Fruit fly (Drosophila melanogaster) whole organism, pupa: ENCODE measurements around the gene CG7879.

Experiments
- CG10348 ChIP-seq: fragments of 200-800 bp; sonication (Bioruptor generic); IDR thresholded peaks from 2 replicates; pipeline ENCODE4 v1.3.6; 2022; ENCODE audit warnings: missing biosample characterization, missing genetic modification characterization
- CG12605 ChIP-seq: fragments of 200-800 bp; sonication (Bioruptor generic); IDR thresholded peaks from 2 replicates; pipeline ENCODE4 v1.3.6; 2022; ENCODE audit warnings: missing biosample characterization, missing genetic modification characterization
- CG13204 ChIP-seq: fragments of 200-800 bp; sonication (Bioruptor generic); optimal IDR thresholded peaks from 2 replicates; lab custom pipeline; 2018; ENCODE audit warnings: missing biosample characterization, mild to moderate bottlenecking, missing genetic modification characterization, moderate library complexity
- CG14655 ChIP-seq: fragments of 200-800 bp; sonication (Bioruptor generic); optimal IDR thresholded peaks from 3 replicates; lab custom pipeline; 2017; ENCODE audit warnings: mild to moderate bottlenecking, missing biosample characterization, missing genetic modification reagents, missing genetic modification characterization
- CG15710 ChIP-seq: fragments of 200-800 bp; sonication (Bioruptor generic); optimal IDR thresholded peaks from 2 replicates; lab custom pipeline; 2018; ENCODE audit warnings: missing biosample characterization, mild to moderate bottlenecking, missing genetic modification characterization, moderate library complexity
- CG17806 ChIP-seq: fragments of 200-800 bp; sonication (Bioruptor generic); optimal IDR thresholded peaks from 2 replicates; lab custom pipeline; 2018; ENCODE audit warnings: missing biosample characterization, mild to moderate bottlenecking, missing genetic modification characterization, moderate library complexity
- CG32121 ChIP-seq: fragments of 200-800 bp; sonication (Bioruptor generic); IDR thresholded peaks from 2 replicates; pipeline ENCODE4 v1.3.6; 2022; ENCODE audit warnings: missing biosample characterization, missing genetic modification characterization
- CG34367 ChIP-seq: fragments of 200-800 bp; sonication (Bioruptor generic); optimal IDR thresholded peaks from 2 replicates; lab custom pipeline; 2018; ENCODE audit warnings: missing biosample characterization, mild to moderate bottlenecking, missing genetic modification characterization
- CG4496 ChIP-seq: fragments of 200-800 bp; sonication (Bioruptor generic); IDR thresholded peaks from 3 replicates; pipeline ENCODE4 v1.3.6; 2022; ENCODE audit warnings: missing biosample characterization, missing genetic modification characterization
- CG8159 ChIP-seq: fragments of 200-800 bp; sonication (Bioruptor generic); optimal IDR thresholded peaks from 3 replicates; lab custom pipeline; 2018; ENCODE audit warnings: missing biosample characterization, mild to moderate bottlenecking, missing genetic modification characterization, moderate library complexity
- CG8301 ChIP-seq: fragments of 200-800 bp; sonication (Bioruptor generic); optimal IDR thresholded peaks from 2 replicates; lab custom pipeline; 2018; ENCODE audit warnings: missing biosample characterization, mild to moderate bottlenecking, missing genetic modification characterization
- CG9948 ChIP-seq: fragments of 200-800 bp; sonication (Bioruptor generic); optimal IDR thresholded peaks from 2 replicates; lab custom pipeline; 2018; ENCODE audit warnings: missing biosample characterization, mild to moderate bottlenecking, missing genetic modification characterization, moderate library complexity
- D1 ChIP-seq: fragments of 200-800 bp; sonication (Bioruptor generic); optimal IDR thresholded peaks from 2 replicates; lab custom pipeline; 2018; ENCODE audit warnings: missing biosample characterization, mild to moderate bottlenecking, missing genetic modification characterization, moderate library complexity
- EcR ChIP-seq: fragments of 200-800 bp; sonication (Bioruptor generic); optimal IDR thresholded peaks from 3 replicates; lab custom pipeline; 2019; ENCODE audit warnings: missing biosample characterization, missing genetic modification characterization, mild to moderate bottlenecking, moderate library complexity, missing genetic modification reagents
- Ets98B ChIP-seq: fragments of 200-800 bp; sonication (Bioruptor generic); IDR thresholded peaks from 2 replicates; pipeline ENCODE4 v1.3.6; 2022; ENCODE audit warnings: missing biosample characterization, missing genetic modification characterization
- Pif1A ChIP-seq: fragments of 200-800 bp; sonication (Bioruptor generic); optimal IDR thresholded peaks from 3 replicates; lab custom pipeline; 2016; ENCODE audit warnings: missing biosample characterization, missing genetic modification characterization
- Pif1B ChIP-seq: fragments of 200-800 bp; sonication (Bioruptor generic); optimal IDR thresholded peaks from 3 replicates; lab custom pipeline; 2016; ENCODE audit warnings: missing biosample characterization, missing genetic modification characterization
- Snoo ChIP-seq: fragments of 200-800 bp; sonication (Bioruptor generic); optimal IDR thresholded peaks from 3 replicates; lab custom pipeline; 2017; ENCODE audit warnings: missing biosample characterization, mild to moderate bottlenecking, missing genetic modification characterization, inconsistent platforms
- fd96Ca ChIP-seq: fragments of 200-800 bp; sonication (Bioruptor generic); IDR thresholded peaks from 3 replicates; pipeline ENCODE4 v1.3.6; 2022; ENCODE audit warnings: missing biosample characterization, missing genetic modification characterization
- gl ChIP-seq: fragments of 200-800 bp; sonication (Bioruptor generic); optimal IDR thresholded peaks from 2 replicates; lab custom pipeline; 2018; ENCODE audit warnings: missing biosample characterization, mild to moderate bottlenecking, missing genetic modification characterization
- rn ChIP-seq: fragments of 200-800 bp; sonication (Bioruptor generic); IDR thresholded peaks from 2 replicates; pipeline ENCODE4 v1.3.6; 2022; ENCODE audit warnings: missing biosample characterization, missing genetic modification characterization

CG7879 gene

DNA sequence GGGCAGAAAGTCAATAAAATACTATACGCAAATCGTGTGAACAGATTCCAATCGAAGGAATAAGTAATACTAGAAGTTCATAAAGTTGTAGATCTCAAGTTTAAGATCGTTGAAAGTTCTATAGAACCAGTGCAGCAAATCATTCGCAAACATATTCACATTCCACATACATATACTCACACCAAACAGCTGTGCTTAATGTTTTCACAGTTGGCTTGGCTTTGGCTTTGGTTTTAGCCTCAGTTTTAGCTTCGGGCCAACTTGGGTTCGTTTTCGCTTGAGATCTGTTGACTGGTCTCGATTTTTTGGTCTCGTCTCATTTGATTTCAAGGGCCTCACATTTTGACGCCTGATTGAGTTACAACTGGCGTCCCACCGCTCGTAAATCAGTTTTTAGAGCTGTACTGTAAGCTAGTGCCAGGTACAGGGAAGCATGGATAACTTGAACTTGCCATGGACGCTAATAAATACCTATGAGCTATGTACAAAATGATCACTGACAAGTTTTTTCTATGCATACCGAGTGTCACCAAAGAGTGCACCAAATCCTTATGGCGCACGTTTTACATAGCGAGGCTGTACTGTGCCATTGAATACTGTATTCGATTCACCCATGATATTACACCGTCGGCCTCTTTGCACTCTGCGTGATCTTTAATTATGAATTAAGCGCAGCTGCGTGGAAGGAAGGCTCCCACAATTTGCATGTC, 18.9 kb upstream of the CG7879 start:
- TF ChIP-seq CG10348 (GFP tag; lab: Robert Waterston, UW) (0 out of 2 replicates have a peak, but pooled peaks have one; percentile 53), EcR (peak; percentile 4), CG9948 (tag; lab: Kevin White, UChicago) (peak; percentile 75), CG15710 (tag; lab: Kevin White, UChicago) (peak; percentile 89), Snoo (tag; lab: Kevin White, UChicago) (peak; percentile 70), CG8159 (tag; lab: Kevin White, UChicago) (peak; percentile 85), CG32121 (GFP tag; lab: Robert Waterston, UW) (peak; percentile 79), CG12605 (GFP tag; lab: Robert Waterston, UW) (peak; percentile 47; the same call in 1 of the 2 replicates), CG8301 (tag; lab: Kevin White, UChicago) (peak; percentile 64), fd96Ca (peak; percentile 85), Ets98B (GFP tag; lab: Robert Waterston, UW) (peak; percentile 80), CG14655 (GFP tag; lab: Kevin White, UChicago) (peak; percentile 72), CG4496 (GFP tag; lab: Robert Waterston, UW) (peak; percentile 86), Pif1B (GFP tag; lab: Kevin White, UChicago) (peak; percentile 79), rn (peak; percentile 53), gl (peak; percentile 79), CG17806 (tag; lab: Kevin White, UChicago) (peak; percentile 81), CG34367 (tag; lab: Kevin White, UChicago) (peak; percentile 85), Pif1A (GFP tag; lab: Kevin White, UChicago) (peak; percentile 78), CG13204 (GFP tag; lab: Kevin White, UChicago) (peak; percentile 79), D1 (tag; lab: Kevin White, UChicago) (no peak)

DNA sequence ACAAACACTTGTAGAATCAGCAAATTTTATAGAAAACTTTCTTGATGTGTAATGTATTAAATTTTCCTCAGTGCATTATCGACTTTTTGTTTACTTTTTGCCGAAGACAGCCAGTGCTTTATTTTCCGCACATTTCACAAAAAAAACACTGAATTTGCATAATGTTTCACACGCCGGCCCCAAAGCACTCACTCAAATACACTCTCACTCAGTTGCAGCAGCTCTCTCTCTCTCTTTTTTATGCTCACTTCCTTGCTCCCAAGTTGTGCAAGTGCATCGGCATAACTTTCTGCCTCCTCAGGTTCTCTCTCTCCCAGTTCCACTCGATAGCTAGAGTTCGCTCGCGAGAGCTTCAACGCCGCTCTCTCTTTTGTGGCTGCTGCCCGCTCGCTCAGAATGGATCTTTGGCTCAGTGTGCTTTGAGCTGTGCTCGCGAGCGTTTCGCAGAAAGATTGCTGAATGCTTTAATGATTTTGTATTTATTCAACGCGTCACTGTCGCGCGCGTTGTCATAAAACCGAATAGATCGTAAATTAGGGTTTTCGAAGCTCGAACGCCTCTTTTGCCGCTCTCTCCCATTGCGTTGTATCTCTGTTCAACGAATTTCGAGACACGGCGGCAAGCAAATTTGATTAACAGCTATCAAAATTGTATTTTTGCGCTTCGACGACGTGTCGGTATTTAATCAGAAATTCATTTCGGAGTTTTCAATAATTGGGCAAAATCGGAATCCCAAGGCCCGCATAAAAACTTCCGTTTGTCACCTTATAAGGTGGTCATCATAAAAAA, 18.1 kb upstream of the CG7879 start:
- TF ChIP-seq Pif1B (GFP tag; lab: Kevin White, UChicago): peak; percentile 88
- peak; percentile 92 for TF ChIP-seq CG12605 (GFP tag; lab: Robert Waterston, UW)
- TF ChIP-seq Snoo (tag; lab: Kevin White, UChicago): peak; percentile 31
- TF ChIP-seq CG34367 (tag; lab: Kevin White, UChicago): peak; percentile 9
- peak; percentile 76 for TF ChIP-seq Pif1A (GFP tag; lab: Kevin White, UChicago)
- TF ChIP-seq Ets98B (GFP tag; lab: Robert Waterston, UW): peak; percentile 85
- TF ChIP-seq CG8301 (tag; lab: Kevin White, UChicago): peak; percentile 59
- peak; percentile 53 for TF ChIP-seq gl
- TF ChIP-seq CG13204 (GFP tag; lab: Kevin White, UChicago): peak; percentile 46
- TF ChIP-seq CG32121 (GFP tag; lab: Robert Waterston, UW): peak; percentile 60; the same call in 1 of the 2 replicates
- peak; percentile 68 for TF ChIP-seq fd96Ca
- peak; percentile 55 for TF ChIP-seq CG8159 (tag; lab: Kevin White, UChicago)
- peak; percentile 81 for TF ChIP-seq CG4496 (GFP tag; lab: Robert Waterston, UW)
- peak; percentile 23 for TF ChIP-seq CG9948 (tag; lab: Kevin White, UChicago)
- TF ChIP-seq CG14655 (GFP tag; lab: Kevin White, UChicago): peak; percentile 82
- peak; percentile 47 for TF ChIP-seq CG17806 (tag; lab: Kevin White, UChicago)
- no peak for TF ChIP-seq CG10348 (GFP tag; lab: Robert Waterston, UW)
- TF ChIP-seq D1 (tag; lab: Kevin White, UChicago): no peak
- TF ChIP-seq CG15710 (tag; lab: Kevin White, UChicago): no peak
- peak; percentile 77 for TF ChIP-seq EcR
- 0 out of 2 replicates have a peak, but pooled peaks have one; percentile 12 for TF ChIP-seq rn
- TF ChIP-seq, all 21 proteins: peak for 18

DNA sequence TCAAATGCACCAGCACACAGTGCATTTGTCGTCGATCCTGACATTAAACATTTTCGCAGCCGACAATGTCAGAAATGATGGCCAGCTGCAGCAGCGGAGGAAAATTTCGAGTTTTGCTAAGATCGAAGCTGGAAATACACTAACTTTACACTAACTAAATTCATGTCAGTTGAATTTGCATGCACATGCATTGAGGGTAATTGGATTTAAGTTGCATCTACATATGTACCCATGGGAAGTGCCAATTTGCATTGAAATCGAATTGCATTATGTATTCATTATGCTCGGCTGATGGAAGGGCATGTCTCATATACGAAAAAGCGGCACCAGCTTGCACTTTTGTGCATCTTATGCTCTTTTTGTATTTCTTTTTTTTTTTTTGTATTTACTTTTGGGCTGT, 16.4 kb upstream of the CG7879 start:
- TF ChIP-seq Pif1A (GFP tag; lab: Kevin White, UChicago): peak; percentile 90
- peak; percentile 82 for TF ChIP-seq CG10348 (GFP tag; lab: Robert Waterston, UW)
- peak; percentile 83 for TF ChIP-seq CG8159 (tag; lab: Kevin White, UChicago)
- TF ChIP-seq fd96Ca: peak; percentile 97
- no peak for TF ChIP-seq EcR
- TF ChIP-seq rn: peak; percentile 93
- peak; percentile 62 for TF ChIP-seq CG15710 (tag; lab: Kevin White, UChicago)
- TF ChIP-seq CG12605 (GFP tag; lab: Robert Waterston, UW): peak; percentile 88
- peak; percentile 71 for TF ChIP-seq CG9948 (tag; lab: Kevin White, UChicago)
- peak; percentile 79 for TF ChIP-seq CG17806 (tag; lab: Kevin White, UChicago)
- no peak for TF ChIP-seq CG13204 (GFP tag; lab: Kevin White, UChicago)
- TF ChIP-seq CG32121 (GFP tag; lab: Robert Waterston, UW): peak; percentile 95
- TF ChIP-seq CG8301 (tag; lab: Kevin White, UChicago): peak; percentile 86
- peak; percentile 90 for TF ChIP-seq Snoo (tag; lab: Kevin White, UChicago)
- TF ChIP-seq CG14655 (GFP tag; lab: Kevin White, UChicago): peak; percentile 87
- TF ChIP-seq CG34367 (tag; lab: Kevin White, UChicago): peak; percentile 30
- TF ChIP-seq CG4496 (GFP tag; lab: Robert Waterston, UW): peak; percentile 96
- TF ChIP-seq D1 (tag; lab: Kevin White, UChicago): no peak
- TF ChIP-seq gl: peak; percentile 67
- peak; percentile 84 for TF ChIP-seq Pif1B (GFP tag; lab: Kevin White, UChicago)
- peak; percentile 97 for TF ChIP-seq Ets98B (GFP tag; lab: Robert Waterston, UW)

DNA sequence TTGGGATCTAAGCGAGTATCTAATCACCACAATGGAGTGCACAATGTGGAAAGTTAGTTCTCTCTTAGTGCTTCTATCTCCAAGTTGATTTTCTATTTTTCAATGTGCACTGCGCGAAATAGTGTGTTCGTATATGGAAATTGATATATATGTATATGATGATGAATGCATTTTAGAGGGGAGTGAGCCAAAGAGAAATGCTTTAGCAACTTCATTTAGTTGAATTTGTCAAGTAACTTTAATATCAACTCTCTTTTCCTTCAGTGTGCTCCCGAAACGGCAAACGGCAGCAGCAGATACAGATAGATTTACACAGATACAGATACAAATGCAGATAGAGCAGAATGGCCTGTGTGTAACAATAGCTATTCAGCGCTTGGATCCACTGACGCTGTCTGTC, 15.6 kb upstream of the CG7879 start:
- TF ChIP-seq Ets98B (GFP tag; lab: Robert Waterston, UW) (peak; percentile 92), fd96Ca (peak; percentile 90), CG14655 (GFP tag; lab: Kevin White, UChicago) (peak; percentile 54), Snoo (tag; lab: Kevin White, UChicago) (no peak), CG12605 (GFP tag; lab: Robert Waterston, UW) (peak; percentile 85), CG34367 (tag; lab: Kevin White, UChicago) (no peak), CG17806 (tag; lab: Kevin White, UChicago) (no peak), CG15710 (tag; lab: Kevin White, UChicago) (no peak), CG4496 (GFP tag; lab: Robert Waterston, UW) (peak; percentile 89), CG8159 (tag; lab: Kevin White, UChicago) (no peak), gl (no peak), Pif1A (GFP tag; lab: Kevin White, UChicago) (peak; percentile 84), CG32121 (GFP tag; lab: Robert Waterston, UW) (peak; percentile 71; the same call in 1 of the 2 replicates), CG9948 (tag; lab: Kevin White, UChicago) (peak; percentile 28), D1 (tag; lab: Kevin White, UChicago) (no peak), CG10348 (GFP tag; lab: Robert Waterston, UW) (peak; percentile 39; the same call in 1 of the 2 replicates), CG13204 (GFP tag; lab: Kevin White, UChicago) (no peak), EcR (no peak), CG8301 (tag; lab: Kevin White, UChicago) (peak; percentile 83), rn (peak; percentile 49; the same call in 1 of the 2 replicates), Pif1B (GFP tag; lab: Kevin White, UChicago) (peak; percentile 53)
